Worm (Caenorhabditis elegans): ENCODE data around the gene Y113G7A.14.

The Y113G7A.14 gene

DNA sequence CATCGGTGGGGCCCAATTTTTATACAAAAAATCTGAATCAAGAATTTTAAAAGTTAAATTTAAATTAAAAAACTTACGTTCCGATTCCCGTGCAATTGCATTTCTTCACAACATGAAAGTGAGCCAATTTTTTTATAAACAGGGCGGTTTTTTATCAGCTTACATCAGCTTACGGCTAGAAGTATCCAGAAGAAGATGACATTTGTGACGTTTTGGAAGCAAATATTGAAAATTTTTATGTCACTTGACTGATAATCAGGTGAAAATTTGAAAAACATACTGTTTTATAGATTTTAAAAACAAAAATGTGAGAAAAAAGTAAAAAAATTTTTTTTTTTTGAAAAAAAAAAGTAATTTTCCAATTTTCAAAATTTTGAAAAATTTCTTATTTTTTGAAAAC, 3.0 kb downstream of the Y113G7A.14 start, which contains the start of gene Y113G7A.22:
Y113G7A.22 (minus strand) TSS at position 101 of the 400 bp plus-strand sequence.
- TF ChIP-seq ets-5 (GFP tag; IDR thresholded peaks at IDR 0.05) = no peak
- no peak for TF ChIP-seq aha-1 (tag; optimal IDR thresholded peaks at IDR 0.05)
- no peak for TF ChIP-seq pax-3 (tag; optimal IDR thresholded peaks at IDR 0.05)
- no peak for TF ChIP-seq C16A3.4 (tag; optimal IDR thresholded peaks at IDR 0.05)
- TF ChIP-seq tlp-1 (tag; optimal IDR thresholded peaks at IDR 0.05) = no peak

DNA sequence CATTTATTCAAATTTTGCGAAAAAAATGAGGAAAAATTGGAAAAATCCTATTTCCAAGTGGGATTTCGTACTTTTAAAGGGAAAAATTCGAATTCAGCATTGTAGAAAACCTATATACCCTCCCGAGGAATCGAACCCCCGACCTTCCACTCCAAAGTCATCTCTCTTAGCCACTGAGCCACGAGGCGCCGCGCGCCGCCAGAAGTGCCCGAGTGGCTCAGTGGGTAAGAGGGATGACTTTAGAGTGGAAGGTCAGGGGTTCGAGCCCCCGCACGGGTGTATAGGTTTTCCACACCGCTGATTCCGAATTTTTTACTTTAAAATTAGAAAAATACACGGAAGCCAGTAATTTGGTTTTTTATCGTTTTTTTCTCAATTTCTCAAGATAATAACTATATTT, 3.5 kb downstream of the Y113G7A.14 start:
- TF ChIP-seq pag-3 (tag; optimal IDR thresholded peaks at IDR 0.05; ENCODE audit: borderline replicate concordance, insufficient read depth) (no peak), ztf-11 (tag; optimal IDR thresholded peaks at IDR 0.05) (no peak), F16B12.6 (tag; optimal IDR thresholded peaks at IDR 0.05) (no peak), ceh-90 (tag; optimal IDR thresholded peaks at IDR 0.05) (no peak), unc-130 (tag; optimal IDR thresholded peaks at IDR 0.05) (no peak), mef-2 (tag; optimal IDR thresholded peaks at IDR 0.05) (no peak), vab-15 (tag; optimal IDR thresholded peaks at IDR 0.05) (no peak), isw-1 (GFP tag; IDR thresholded peaks at IDR 0.05) (no peak), nhr-11 (tag; optimal IDR thresholded peaks at IDR 0.05) (no peak), jun-1 (tag; optimal IDR thresholded peaks at IDR 0.05) (no peak)

ce11 chrV:20133163-20133562, 5.1 kb downstream of the Y113G7A.14 start, which contains the start of gene ssu-1:
Gene ssu-1, minus strand, starts transcription at chrV:20133263.
- TF ChIP-seq efl-1 (optimal IDR thresholded peaks at IDR 0.05) (no peak), efl-1 (GFP tag; optimal IDR thresholded peaks at IDR 0.05 in 1 of 2) (peak in 1 of 2 experiments; percentile 25), unc-30 (tag; optimal IDR thresholded peaks at IDR 0.05) (no peak), fkh-8 (tag; optimal IDR thresholded peaks at IDR 0.05) (no peak)

DNA sequence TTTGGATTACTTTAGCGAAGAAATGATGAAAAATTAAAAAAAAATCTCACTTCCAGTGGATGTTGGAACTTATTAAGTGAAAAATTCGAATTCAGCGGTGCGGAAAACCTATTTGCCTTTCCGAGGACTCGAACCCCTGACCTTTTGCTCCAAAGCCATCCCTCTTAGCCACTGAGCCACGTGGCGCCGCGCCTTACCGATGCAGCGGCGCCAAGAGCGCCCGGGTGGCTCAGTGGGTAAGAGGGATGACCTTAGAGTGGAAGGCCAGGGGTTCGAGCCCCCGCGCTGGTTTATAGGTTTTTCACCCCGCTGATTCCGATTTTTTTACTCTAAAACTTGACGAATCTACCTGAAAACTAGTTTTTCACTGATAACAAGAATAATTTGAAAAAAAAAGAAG, 10.7 kb downstream of the Y113G7A.14 start:
- TF ChIP-seq ztf-4 (tag; optimal IDR thresholded peaks at IDR 0.05) = no peak
- TF ChIP-seq unc-98 (GFP tag; IDR thresholded peaks at IDR 0.05) = no peak
- no peak for TF ChIP-seq unc-86 (tag; optimal IDR thresholded peaks at IDR 0.05)

DNA sequence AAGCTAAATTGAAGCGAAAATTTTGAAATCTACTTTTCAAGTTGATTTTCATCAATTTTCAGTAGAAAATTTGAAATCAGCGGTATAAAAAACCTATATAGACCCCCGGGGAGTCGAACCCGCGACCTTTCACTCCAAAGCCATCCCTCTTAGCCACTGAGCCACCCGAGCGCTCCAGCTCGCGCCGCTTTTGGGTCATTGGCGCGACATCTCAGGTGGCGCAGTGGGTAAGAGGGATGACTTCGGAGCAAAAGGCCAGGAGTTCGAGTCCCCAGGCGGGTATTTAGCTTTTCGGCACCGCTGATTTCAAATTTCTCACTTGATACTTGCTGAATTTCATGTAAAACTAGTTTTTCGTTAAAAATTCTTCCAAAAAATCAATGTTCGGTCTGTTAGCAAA, 11.6 kb downstream of the Y113G7A.14 start:
- TF ChIP-seq snu-23 (GFP tag; optimal IDR thresholded peaks at IDR 0.05) (no peak), pax-3 (tag; optimal IDR thresholded peaks at IDR 0.05) (no peak), mab-9 (GFP tag; IDR thresholded peaks at IDR 0.05) (no peak), efl-1 (optimal IDR thresholded peaks at IDR 0.05) (no peak), efl-1 (GFP tag; optimal IDR thresholded peaks at IDR 0.05 in 1 of 2) (no peak), pag-3 (tag; optimal IDR thresholded peaks at IDR 0.05; ENCODE audit: borderline replicate concordance, insufficient read depth) (no peak), C34B4.2 (tag; optimal IDR thresholded peaks at IDR 0.05) (no peak), zag-1 (tag; optimal IDR thresholded peaks at IDR 0.05) (no peak), lin-14 (GFP tag; optimal IDR thresholded peaks at IDR 0.05) (no peak), hlh-17 (GFP tag; optimal IDR thresholded peaks at IDR 0.05; ENCODE audit: borderline replicate concordance) (no peak), ceh-63 (GFP tag; optimal IDR thresholded peaks at IDR 0.05) (no peak)

DNA sequence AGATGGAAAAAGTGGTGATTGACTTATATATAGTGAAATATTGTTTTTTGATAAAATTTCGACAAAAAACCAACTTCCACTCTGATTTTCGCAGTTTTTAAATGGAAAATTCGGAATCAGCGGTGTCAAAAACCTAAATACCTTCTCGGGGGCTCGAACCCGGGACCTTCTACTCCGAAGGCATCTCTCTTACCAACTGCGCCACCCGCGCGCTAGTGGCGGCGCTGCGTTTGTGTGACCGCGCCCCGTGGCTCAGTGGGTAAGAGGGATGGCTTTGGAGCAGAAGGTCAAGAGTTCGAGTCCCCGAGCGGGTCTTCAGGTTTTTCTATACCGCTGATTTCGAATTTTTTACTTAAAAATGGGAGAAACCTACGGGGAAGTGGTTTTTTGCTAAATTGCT, 13.1 kb downstream of the Y113G7A.14 start:
- TF ChIP-seq mef-2 (tag; optimal IDR thresholded peaks at IDR 0.05) = no peak
- TF ChIP-seq snpc-4 (tag; optimal IDR thresholded peaks at IDR 0.05) = no peak
- TF ChIP-seq efl-1 (optimal IDR thresholded peaks at IDR 0.05) = no peak
- TF ChIP-seq efl-1 (GFP tag; optimal IDR thresholded peaks at IDR 0.05 in 1 of 2) = no peak
- no peak for TF ChIP-seq dsc-1 (tag; optimal IDR thresholded peaks at IDR 0.05)
- TF ChIP-seq ceh-82 (tag; optimal IDR thresholded peaks at IDR 0.05) = no peak
- no peak for TF ChIP-seq unc-98 (GFP tag; IDR thresholded peaks at IDR 0.05)
- TF ChIP-seq hlh-17 (GFP tag; optimal IDR thresholded peaks at IDR 0.05; ENCODE audit: borderline replicate concordance) = no peak
- TF ChIP-seq mdl-1 (tag; optimal IDR thresholded peaks at IDR 0.05) = no peak

All from whole organism, L1 larva.